Worm (Caenorhabditis elegans): ENCODE measurements around the gene F59A7.2.

DNA sequence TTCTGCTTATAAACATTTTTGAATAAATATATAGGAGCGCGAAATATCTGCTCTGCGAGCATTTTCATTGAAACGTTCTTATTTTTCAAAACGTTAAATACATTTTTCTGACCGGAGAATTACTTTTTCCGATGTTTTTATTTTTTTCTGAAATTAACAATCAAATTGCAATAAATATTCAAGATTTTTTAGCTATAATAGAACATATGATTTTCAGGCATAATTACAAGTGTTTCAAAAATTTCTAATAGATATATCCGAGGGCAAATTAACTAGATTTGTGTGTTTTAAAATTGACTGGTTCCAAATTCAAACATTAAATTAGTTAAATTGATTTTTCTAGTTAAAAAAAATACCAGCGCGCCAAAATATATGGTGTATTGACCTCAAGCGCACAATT, 37.4 kb downstream of the F59A7.2 start, which contains the start of gene T08B1.4:
- TF ChIP-seq unc-62 (GFP tag; optimal IDR thresholded peaks at IDR 0.05) = no peak
- no peak for TF ChIP-seq nfya-1 (tag; optimal IDR thresholded peaks at IDR 0.05; ENCODE audit: insufficient read depth)
- TF ChIP-seq skn-1 (tag; optimal IDR thresholded peaks at IDR 0.05) = no peak
- TF ChIP-seq nhr-12 (tag; optimal IDR thresholded peaks at IDR 0.05) = no peak
- no peak for TF ChIP-seq sea-2 (GFP tag; optimal IDR thresholded peaks at IDR 0.05)
- TF ChIP-seq lin-39 (tag; optimal IDR thresholded peaks at IDR 0.05) = no peak

Data from whole organism, L3 larva.